Fruit fly (Drosophila melanogaster) whole organism, prepupa: ENCODE measurements around the gene CG3630.

ENCODE experiments used
- Blimp-1 ChIP-seq: fragments of 200-800 bp; sonication (Bioruptor generic); optimal IDR thresholded peaks from 3 replicates; lab custom pipeline; 2017; ENCODE audit warnings: missing biosample characterization, missing genetic modification characterization, mild to moderate bottlenecking, moderate library complexity, missing genetic modification reagents
- CG10631 ChIP-seq: fragments of 200-800 bp; sonication (Bioruptor generic); optimal IDR thresholded peaks from 2 replicates; lab custom pipeline; 2016; ENCODE audit warnings: missing biosample characterization, missing genetic modification characterization
- CG11294 ChIP-seq: fragments of 200-800 bp; sonication (Bioruptor generic); IDR thresholded peaks from 2 replicates; pipeline ENCODE4 v1.3.6; 2022; ENCODE audit warnings: missing biosample characterization, missing genetic modification characterization
- CG11762 ChIP-seq: fragments of 200-800 bp; sonication (Bioruptor generic); optimal IDR thresholded peaks from 3 replicates; lab custom pipeline; 2016; ENCODE audit warnings: missing biosample characterization, missing genetic modification characterization; ENCODE audit not compliant: insufficient read depth
- CG11902 ChIP-seq: fragments of 200-800 bp; sonication (Bioruptor generic); optimal IDR thresholded peaks from 3 replicates; lab custom pipeline; 2016; ENCODE audit warnings: missing biosample characterization, missing genetic modification characterization
- CG15336 ChIP-seq: fragments of 200-800 bp; sonication (Bioruptor generic); IDR thresholded peaks from 2 replicates; pipeline ENCODE4 v1.3.6; 2022; ENCODE audit warnings: missing biosample characterization, missing genetic modification characterization
- CG1621 ChIP-seq: fragments of 200-800 bp; sonication (Bioruptor generic); optimal IDR thresholded peaks from 3 replicates; lab custom pipeline; 2018; ENCODE audit warnings: missing biosample characterization, mild to moderate bottlenecking, missing genetic modification characterization
- CG16779 ChIP-seq: fragments of 200-800 bp; sonication (Bioruptor generic); optimal IDR thresholded peaks from 3 replicates; lab custom pipeline; 2017; ENCODE audit warnings: missing biosample characterization, mild to moderate bottlenecking, missing genetic modification characterization
- CG31627 ChIP-seq: fragments of 200-800 bp; sonication (Bioruptor generic); optimal IDR thresholded peaks from 3 replicates; lab custom pipeline; 2016; ENCODE audit warnings: missing biosample characterization, missing genetic modification characterization
- CG32006 ChIP-seq: fragments of 200-800 bp; sonication (Bioruptor generic); optimal IDR thresholded peaks from 3 replicates; lab custom pipeline; 2017; ENCODE audit warnings: missing biosample characterization, mild to moderate bottlenecking, missing genetic modification characterization
- CG34406 ChIP-seq: fragments of 200-800 bp; sonication (Bioruptor generic); optimal IDR thresholded peaks from 3 replicates; lab custom pipeline; 2016; ENCODE audit warnings: missing biosample characterization, missing genetic modification characterization
- CG3919 ChIP-seq: fragments of 200-800 bp; sonication (Bioruptor generic); optimal IDR thresholded peaks from 3 replicates; lab custom pipeline; 2016; ENCODE audit warnings: missing biosample characterization, missing genetic modification characterization
- CG4318 ChIP-seq: fragments of 200-800 bp; sonication (Bioruptor generic); optimal IDR thresholded peaks from 3 replicates; lab custom pipeline; 2017; ENCODE audit warnings: missing biosample characterization, mild to moderate bottlenecking, missing genetic modification characterization
- CG6163 ChIP-seq: fragments of 200-800 bp; sonication (Bioruptor generic); IDR thresholded peaks from 3 replicates; pipeline ENCODE4 v1.3.6; 2022; ENCODE audit warnings: missing biosample characterization, missing genetic modification characterization
- CG6792 ChIP-seq: fragments of 200-800 bp; sonication (Bioruptor generic); optimal IDR thresholded peaks from 3 replicates; lab custom pipeline; 2016; ENCODE audit warnings: missing biosample characterization, missing genetic modification characterization
- CG6808 ChIP-seq: fragments of 200-800 bp; sonication (Bioruptor generic); optimal IDR thresholded peaks from 3 replicates; lab custom pipeline; 2017; ENCODE audit warnings: missing biosample characterization, missing genetic modification characterization, mild to moderate bottlenecking, moderate library complexity, missing genetic modification reagents
- CG8119 ChIP-seq: fragments of 200-800 bp; sonication (Bioruptor generic); IDR thresholded peaks from 3 replicates; pipeline ENCODE4 v1.3.6; 2022; ENCODE audit warnings: missing biosample characterization, missing genetic modification characterization
- CG8632 ChIP-seq: fragments of 200-800 bp; sonication (Bioruptor generic); optimal IDR thresholded peaks from 3 replicates; lab custom pipeline; 2016; ENCODE audit warnings: missing biosample characterization, missing genetic modification characterization
- CG9139 ChIP-seq: fragments of 200-800 bp; sonication (Bioruptor generic); optimal IDR thresholded peaks from 3 replicates; lab custom pipeline; 2017; ENCODE audit warnings: missing biosample characterization, mild to moderate bottlenecking, missing genetic modification characterization
- Eip75B ChIP-seq: fragments of 200-800 bp; sonication (Bioruptor generic); optimal IDR thresholded peaks from 3 replicates; lab custom pipeline; 2016; ENCODE audit warnings: missing biosample characterization, missing genetic modification characterization
- Eip78C ChIP-seq: fragments of 200-800 bp; sonication (Bioruptor generic); peaks from one replicate; lab custom pipeline; 2016; ENCODE audit warnings: missing biosample characterization, missing genetic modification characterization
- Ets21C ChIP-seq: fragments of 200-800 bp; sonication (Bioruptor generic); optimal IDR thresholded peaks from 3 replicates; lab custom pipeline; 2016; ENCODE audit warnings: missing biosample characterization, missing genetic modification characterization
- Hr39 ChIP-seq: fragments of 200-800 bp; sonication (Bioruptor generic); optimal IDR thresholded peaks from 2 replicates; lab custom pipeline; 2016; ENCODE audit warnings: missing biosample characterization, missing genetic modification characterization
- Hr4 ChIP-seq: fragments of 200-800 bp; sonication (Bioruptor generic); optimal IDR thresholded peaks from 3 replicates; lab custom pipeline; 2016; ENCODE audit warnings: missing biosample characterization, missing genetic modification characterization
- Lpt ChIP-seq: fragments of 200-800 bp; sonication (Bioruptor generic); optimal IDR thresholded peaks from 3 replicates; lab custom pipeline; 2016; ENCODE audit warnings: missing biosample characterization, missing genetic modification characterization
- Met ChIP-seq: fragments of 200-800 bp; sonication (Bioruptor generic); optimal IDR thresholded peaks from 3 replicates; lab custom pipeline; 2016; ENCODE audit warnings: missing biosample characterization, missing genetic modification characterization
- OdsH ChIP-seq: fragments of 200-800 bp; sonication (Bioruptor generic); optimal IDR thresholded peaks from 3 replicates; lab custom pipeline; 2016; ENCODE audit warnings: missing biosample characterization, missing genetic modification characterization
- Smox ChIP-seq: fragments of 200-800 bp; sonication (Bioruptor generic); optimal IDR thresholded peaks from 3 replicates; lab custom pipeline; 2016; ENCODE audit warnings: missing biosample characterization, missing genetic modification characterization
- Sox102F ChIP-seq: fragments of 200-800 bp; sonication (Bioruptor generic); optimal IDR thresholded peaks from 2 replicates; lab custom pipeline; 2016; ENCODE audit warnings: missing biosample characterization, mild to moderate bottlenecking, missing genetic modification characterization
- Sox14 ChIP-seq: fragments of 200-800 bp; sonication (Bioruptor generic); optimal IDR thresholded peaks from 3 replicates; lab custom pipeline; 2016; ENCODE audit warnings: missing biosample characterization, missing genetic modification characterization
- achi ChIP-seq: fragments of 200-800 bp; sonication (Bioruptor generic); optimal IDR thresholded peaks from 3 replicates; lab custom pipeline; 2016; ENCODE audit warnings: missing biosample characterization, missing genetic modification characterization
- acj6 ChIP-seq: fragments of 200-800 bp; sonication (Bioruptor generic); optimal IDR thresholded peaks from 3 replicates; lab custom pipeline; 2016; ENCODE audit warnings: missing biosample characterization, missing genetic modification characterization
- cyc ChIP-seq: fragments of 200-800 bp; sonication (Bioruptor generic); optimal IDR thresholded peaks from 3 replicates; lab custom pipeline; 2016; ENCODE audit warnings: missing biosample characterization, missing genetic modification characterization
- dac ChIP-seq: fragments of 200-800 bp; sonication (Bioruptor generic); optimal IDR thresholded peaks from 2 replicates; lab custom pipeline; 2017; ENCODE audit warnings: missing biosample characterization, mild to moderate bottlenecking, missing genetic modification characterization
- dsx ChIP-seq: fragments of 200-800 bp; optimal IDR thresholded peaks from 3 replicates; lab custom pipeline; 2019; ENCODE audit warnings: missing biosample characterization, mild to moderate bottlenecking, missing genetic modification characterization, moderate library complexity; ENCODE audit not compliant: poor library complexity, severe bottlenecking
- esn ChIP-seq: fragments of 200-800 bp; sonication (Bioruptor generic); optimal IDR thresholded peaks from 2 replicates; lab custom pipeline; 2016; ENCODE audit warnings: missing biosample characterization, mild to moderate bottlenecking, missing genetic modification characterization, moderate library complexity
- fkh ChIP-seq: fragments of 200-800 bp; sonication (Bioruptor generic); optimal IDR thresholded peaks from 3 replicates; lab custom pipeline; 2017; ENCODE audit warnings: missing biosample characterization, mild to moderate bottlenecking, missing genetic modification characterization, moderate library complexity
- lz ChIP-seq: fragments of 200-800 bp; sonication (Bioruptor generic); optimal IDR thresholded peaks from 3 replicates; lab custom pipeline; 2016; ENCODE audit warnings: missing biosample characterization, missing genetic modification characterization
- pdm3 ChIP-seq: fragments of 200-800 bp; sonication (Bioruptor generic); optimal IDR thresholded peaks from 3 replicates; lab custom pipeline; 2016; ENCODE audit warnings: missing biosample characterization, missing genetic modification characterization
- salr ChIP-seq, 2 experiments: fragments of 200-800 bp; sonication (Bioruptor generic); optimal IDR thresholded peaks; 3 replicates each; lab custom pipeline; 2016 to 2018; ENCODE audit warnings: missing biosample characterization in 2 of 2, missing genetic modification characterization in 2 of 2, mild to moderate bottlenecking in 1 of 2
- spab ChIP-seq: fragments of 200-800 bp; sonication (Bioruptor generic); optimal IDR thresholded peaks from 2 replicates; lab custom pipeline; 2017; ENCODE audit warnings: missing biosample characterization, mild to moderate bottlenecking, missing genetic modification characterization, missing genetic modification reagents
- ss ChIP-seq, 2 experiments: fragments of 200-800 bp; sonication (Bioruptor generic); optimal IDR thresholded peaks; 2 replicates in 1 of 2; 3 replicates in 1 of 2; lab custom pipeline; 2017 to 2018; ENCODE audit warnings: mild to moderate bottlenecking in 2 of 2, missing biosample characterization in 2 of 2, missing genetic modification characterization in 2 of 2, moderate library complexity in 1 of 2
- svp ChIP-seq: fragments of 200-800 bp; sonication (Bioruptor generic); peaks from one replicate; lab custom pipeline; 2016; ENCODE audit warnings: missing biosample characterization, missing genetic modification characterization
- topi ChIP-seq: fragments of 200-800 bp; sonication (Bioruptor generic); optimal IDR thresholded peaks from 3 replicates; lab custom pipeline; 2016; ENCODE audit warnings: missing biosample characterization, missing genetic modification characterization
- vri ChIP-seq: fragments of 200-800 bp; sonication (Bioruptor generic); optimal IDR thresholded peaks from 3 replicates; lab custom pipeline; 2016; ENCODE audit warnings: missing biosample characterization, mild to moderate bottlenecking, missing genetic modification characterization

The CG3630 gene

DNA sequence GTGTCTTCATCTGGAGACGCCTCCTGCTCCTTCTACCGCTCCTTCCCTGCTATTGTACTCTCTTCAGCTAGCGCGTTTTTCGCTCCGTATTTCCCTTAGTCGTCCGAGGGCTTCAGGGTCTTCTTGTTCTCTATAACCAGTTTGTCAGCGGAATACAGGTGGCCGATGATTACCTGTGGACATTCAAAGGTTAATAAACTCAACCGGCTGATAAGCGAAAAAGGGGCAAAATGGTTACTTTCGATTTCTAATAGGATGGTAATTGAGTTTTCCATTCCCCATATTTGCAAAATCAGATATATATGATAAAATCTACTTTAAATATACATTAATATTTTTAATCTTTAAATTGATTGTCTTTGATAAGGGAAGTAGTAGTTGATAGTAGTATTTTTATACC, 13.3 kb upstream of the CG3630 start:
- TF ChIP-seq Eip78C (GFP tag; lab: Kevin White, UChicago) (no peak), CG4318 (GFP tag; lab: Kevin White, UChicago) (no peak), spab (GFP tag; lab: Kevin White, UChicago) (no peak), CG6808 (GFP tag; lab: Kevin White, UChicago) (no peak), svp (GFP tag; lab: Kevin White, UChicago) (peak; percentile 25), CG11294 (GFP tag; lab: Robert Waterston, UW) (no peak)

DNA sequence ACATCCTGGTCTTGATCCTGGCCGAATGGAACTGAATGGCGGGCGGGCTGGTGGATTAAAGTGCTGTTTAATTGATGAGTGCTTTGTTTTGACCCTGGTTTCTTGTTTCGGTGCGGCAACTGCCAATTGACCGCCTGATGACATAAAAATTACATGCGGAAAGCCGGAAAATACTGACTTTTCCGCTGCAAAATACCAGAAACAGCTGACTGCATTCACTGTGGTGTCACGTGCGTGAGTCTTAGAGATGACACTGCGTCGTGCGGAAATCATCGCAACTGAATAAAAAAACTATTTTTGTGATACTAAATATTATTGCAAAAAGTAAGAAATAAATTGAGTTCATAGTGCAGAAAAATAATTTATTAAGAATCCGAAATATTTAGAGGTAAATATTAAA, 12.5 kb upstream of the CG3630 start, which contains the start of gene bcn92:
bcn92 (minus strand) TSS at position 170 of the 400 bp plus-strand sequence.
- TF ChIP-seq OdsH (GFP tag; lab: Kevin White, UChicago) (peak; percentile 20), vri (peak; percentile 62), CG6163 (peak; percentile 15; the same call in 1 of the 3 replicates), lz (GFP tag; lab: Kevin White, UChicago) (peak; percentile 44), esn (GFP tag; lab: Kevin White, UChicago) (peak; percentile 59), CG1621 (tag; lab: Kevin White, UChicago) (peak; percentile 4), Hr39 (GFP tag; lab: Kevin White, UChicago) (peak; percentile 44), Blimp-1 (no peak), CG6808 (GFP tag; lab: Kevin White, UChicago) (no peak), cyc (GFP tag; lab: Kevin White, UChicago) (peak; percentile 42), CG8119 (GFP tag; lab: Robert Waterston, UW) (no peak), Eip75B (GFP tag; lab: Kevin White, UChicago) (peak; percentile 1), spab (GFP tag; lab: Kevin White, UChicago) (no peak), CG15336 (GFP tag; lab: Robert Waterston, UW) (no peak), Met (GFP tag; lab: Kevin White, UChicago) (peak; percentile 36), svp (GFP tag; lab: Kevin White, UChicago) (peak; percentile 61), Hr4 (GFP tag; lab: Kevin White, UChicago) (peak; percentile 7), CG32006 (GFP tag; lab: Kevin White, UChicago) (no peak), Eip78C (GFP tag; lab: Kevin White, UChicago) (peak; percentile 70), CG16779 (tag; lab: Kevin White, UChicago) (no peak), CG11902 (GFP tag; lab: Kevin White, UChicago) (no peak), CG31627 (GFP tag; lab: Kevin White, UChicago) (peak; percentile 47), achi (peak; percentile 31), acj6 (GFP tag; lab: Kevin White, UChicago) (peak; percentile 7), CG3919 (GFP tag; lab: Kevin White, UChicago) (peak; percentile 17), Smox (GFP tag; lab: Kevin White, UChicago) (peak; percentile 50), dsx (GFP tag; lab: Kevin White, UChicago) (no peak), CG10631 (GFP tag; lab: Kevin White, UChicago) (no peak), Sox14 (GFP tag; lab: Kevin White, UChicago) (peak; percentile 41), CG11762 (GFP tag; lab: Kevin White, UChicago) (no peak), Ets21C (peak; percentile 13), topi (GFP tag; lab: Kevin White, UChicago) (peak; percentile 38), pdm3 (GFP tag; lab: Kevin White, UChicago) (no peak)

DNA sequence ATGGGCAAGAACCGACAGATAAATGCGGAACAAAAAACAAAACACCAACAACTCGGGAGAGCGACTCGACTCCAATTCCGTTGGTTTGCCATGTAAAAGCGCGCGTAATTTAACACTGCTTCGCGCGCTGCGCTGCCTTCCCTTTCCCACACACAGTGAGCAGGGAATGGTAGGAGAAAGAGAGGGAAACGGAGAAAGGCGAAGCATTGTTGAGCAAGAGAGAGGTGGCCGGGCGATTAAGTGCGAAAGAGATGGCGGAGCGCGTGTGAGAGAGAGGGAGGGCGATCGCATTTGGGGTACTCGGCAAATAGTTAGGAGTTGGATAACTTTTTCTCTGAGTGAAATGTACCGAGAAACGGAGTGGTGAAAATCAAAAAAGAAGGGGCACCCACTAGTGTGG, 6.1 kb upstream of the CG3630 start:
- no peak for TF ChIP-seq dac (GFP tag; lab: Kevin White, UChicago)
- peak; percentile 31 for TF ChIP-seq Eip75B (GFP tag; lab: Kevin White, UChicago)
- TF ChIP-seq CG34406 (GFP tag; lab: Kevin White, UChicago) = no peak
- no peak for TF ChIP-seq salr (GFP tag; optimal IDR thresholded peaks at IDR 0.05; lab: Kevin White, UChicago)
- no peak for TF ChIP-seq CG9139 (GFP tag; lab: Kevin White, UChicago)
- no peak for TF ChIP-seq CG4318 (GFP tag; lab: Kevin White, UChicago)
- TF ChIP-seq ss (GFP tag; optimal IDR thresholded peaks at IDR 0.05; lab: Kevin White, UChicago) = no peak
- no peak for TF ChIP-seq CG6792 (GFP tag; lab: Kevin White, UChicago)
- TF ChIP-seq Met (GFP tag; lab: Kevin White, UChicago) = no peak
- no peak for TF ChIP-seq Hr4 (GFP tag; lab: Kevin White, UChicago)
- no peak for TF ChIP-seq Sox102F (GFP tag; lab: Kevin White, UChicago)
- no peak for TF ChIP-seq cyc (GFP tag; lab: Kevin White, UChicago)
- no peak for TF ChIP-seq Smox (GFP tag; lab: Kevin White, UChicago)
- peak; percentile 41 for TF ChIP-seq Lpt (GFP tag; lab: Kevin White, UChicago)
- TF ChIP-seq Ets21C = no peak
- TF ChIP-seq dsx (GFP tag; lab: Kevin White, UChicago) = no peak
- TF ChIP-seq CG11902 (GFP tag; lab: Kevin White, UChicago) = no peak
- TF ChIP-seq CG6808 (GFP tag; lab: Kevin White, UChicago) = no peak
- no peak for TF ChIP-seq fkh (GFP tag; lab: Kevin White, UChicago)
- TF ChIP-seq CG31627 (GFP tag; lab: Kevin White, UChicago) = peak; percentile 27
- peak; percentile 21 for TF ChIP-seq vri
- no peak for TF ChIP-seq OdsH (GFP tag; lab: Kevin White, UChicago)
- TF ChIP-seq CG8632 (GFP tag; lab: Kevin White, UChicago) = no peak
- peak; percentile 43 for TF ChIP-seq svp (GFP tag; lab: Kevin White, UChicago)
- no peak for TF ChIP-seq topi (GFP tag; lab: Kevin White, UChicago)
